In genomic region chrIII:7221103-7221502, ce11 we compare ENCODE assay signal across 3 worm cellular contexts.
TF ChIP-seq lines count a peak whose summit lies in the region.

No protein-coding gene starts in this region.

TF ChIP-seq in whole organism, L1 larva, 84 proteins besides CTCF, POLR2A, EP300 and RAD21:
- peak; percentile 17 for TF ChIP-seq nhr-71 (tag; optimal IDR thresholded peaks at IDR 0.05; lab: Kevin White, UChicago)
- TF ChIP-seq hlh-4 (tag; optimal IDR thresholded peaks at IDR 0.05; lab: Kevin White, UChicago), result no peak
- TF ChIP-seq xbp-1 (tag; optimal IDR thresholded peaks at IDR 0.05; lab: Kevin White, UChicago), result no peak
- TF ChIP-seq lsy-2 (tag; optimal IDR thresholded peaks at IDR 0.05; lab: Kevin White, UChicago), result no peak
TF ChIP-seq in whole organism, L1 larva: peak in this region for 1.

TF ChIP-seq in whole organism, L4 larva, 104 proteins besides CTCF, POLR2A, EP300 and RAD21:
- TF ChIP-seq nhr-102 (tag; optimal IDR thresholded peaks at IDR 0.05; lab: Kevin White, UChicago) (peak; percentile 23), lsy-2 (tag; optimal IDR thresholded peaks at IDR 0.05; lab: Kevin White, UChicago) (peak in 1 of 2 experiments; percentile 52), dpl-1 (GFP tag; optimal IDR thresholded peaks at IDR 0.05; lab: Kevin White, UChicago) (no peak), daf-16 (GFP tag; optimal IDR thresholded peaks at IDR 0.05; lab: Kevin White, UChicago) (no peak), daf-16 (tag; optimal IDR thresholded peaks at IDR 0.05; lab: Kevin White, UChicago) (peak; percentile 1), duxl-1 (tag; optimal IDR thresholded peaks at IDR 0.05; lab: Kevin White, UChicago; ENCODE audit: poor library complexity) (peak; percentile 16), R02D3.7 (tag; optimal IDR thresholded peaks at IDR 0.05; lab: Kevin White, UChicago) (peak; percentile 65), ces-1 (GFP tag; optimal IDR thresholded peaks at IDR 0.05; lab: Kevin White, UChicago) (no peak), Y5F2A.4 (GFP tag; optimal IDR thresholded peaks at IDR 0.05; lab: Kevin White, UChicago) (no peak), fos-1 (tag; optimal IDR thresholded peaks at IDR 0.05; lab: Kevin White, UChicago) (no peak)

TF ChIP-seq in whole organism, young adult, 124 proteins besides CTCF, POLR2A, EP300 and RAD21:
- TF ChIP-seq ceh-91 (GFP tag; IDR thresholded peaks at IDR 0.05; lab: Robert Waterston, UW), result peak; percentile 53; the same call in 1 of the 2 replicates
- peak; percentile 35 for TF ChIP-seq xnd-1 (tag; optimal IDR thresholded peaks at IDR 0.05; lab: Kevin White, UChicago)
- TF ChIP-seq F22D6.2 (tag; optimal IDR thresholded peaks at IDR 0.05; lab: Kevin White, UChicago), result no peak
- TF ChIP-seq pbrm-1 (GFP tag; IDR thresholded peaks at IDR 0.05; lab: Robert Waterston, UW), result no peak
- peak; percentile 55 for TF ChIP-seq madf-6 (GFP tag; IDR thresholded peaks at IDR 0.05; lab: Robert Waterston, UW)
- TF ChIP-seq Y56A3A.18 (GFP tag; IDR thresholded peaks at IDR 0.05; lab: Robert Waterston, UW), result 0 out of 2 replicates have a peak, but pooled peaks have one; percentile 37
- TF ChIP-seq nfya-2 (GFP tag; IDR thresholded peaks at IDR 0.05; lab: Robert Waterston, UW), result no peak
- TF ChIP-seq F33H1.4 (GFP tag; IDR thresholded peaks at IDR 0.05; lab: Robert Waterston, UW), result peak; percentile 64; the same call in 1 of the 2 replicates
- TF ChIP-seq madf-8 (GFP tag; conservative IDR thresholded peaks at IDR 0.05; lab: Robert Waterston, UW), result peak; percentile 28
- TF ChIP-seq snpc-3.4 (tag; optimal IDR thresholded peaks at IDR 0.05; lab: Kevin White, UChicago), result peak; percentile 22
- no peak for TF ChIP-seq ets-4 (GFP tag; optimal IDR thresholded peaks at IDR 0.05; lab: Kevin White, UChicago)
- TF ChIP-seq him-1 (tag; optimal IDR thresholded peaks at IDR 0.05; lab: Kevin White, UChicago), result peak; percentile 77
- TF ChIP-seq lsl-1 (GFP tag; optimal IDR thresholded peaks at IDR 0.05; lab: Kevin White, UChicago), result peak; percentile 90
